Fruit fly (Drosophila melanogaster) whole organism: ENCODE results near the gene Mettl5.

ENCODE experiments used
- CG8478 ChIP-seq: fragments of >200 bp; optimal IDR thresholded peaks from 2 replicates; lab custom pipeline; 2018; ENCODE audit warnings: inconsistent platforms
- Dll ChIP-seq: fragments of >200 bp; optimal IDR thresholded peaks from 2 replicates; lab custom pipeline; 2017
- EcR ChIP-seq, 2 experiments: fragments of >200 bp; optimal IDR thresholded peaks; 2 replicates each; lab custom pipeline; 2017; ENCODE audit warnings: missing biosample characterization in 2 of 2, missing genetic modification characterization in 2 of 2, missing genetic modification reagents in 2 of 2
- pan ChIP-seq: fragments of >200 bp; optimal IDR thresholded peaks from 2 replicates; lab custom pipeline; 2017
- psq ChIP-seq: fragments of >200 bp; optimal IDR thresholded peaks from 2 replicates; lab custom pipeline; 2017
- usp ChIP-seq: fragments of >200 bp; optimal IDR thresholded peaks from 2 replicates; lab custom pipeline; 2017; ENCODE audit warnings: missing biosample characterization, missing genetic modification characterization, mixed read lengths

DNA sequence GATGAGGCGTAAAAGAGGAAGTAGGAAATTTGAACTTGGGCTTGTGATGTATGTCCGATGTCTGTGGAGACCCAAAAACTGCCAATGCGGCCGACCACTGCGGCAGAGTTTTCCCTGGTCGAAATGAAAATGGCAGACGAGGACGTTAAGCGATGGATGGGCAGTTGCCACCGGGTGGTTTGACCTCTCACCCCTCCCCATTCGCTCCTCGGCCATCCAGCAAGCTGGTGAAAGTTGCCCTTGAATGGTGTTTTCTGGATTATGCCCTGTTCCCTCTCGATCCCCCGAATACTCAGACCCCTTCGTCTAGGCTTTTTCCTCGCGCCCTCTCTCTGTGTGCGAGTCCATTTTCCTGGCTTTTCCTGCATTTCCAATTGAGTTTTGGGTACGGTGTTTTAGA is 32.0 kb upstream of the Mettl5 start:
- TF ChIP-seq pan (lab: Kevin White, UChicago) = no peak
- TF ChIP-seq Dll (lab: Kevin White, UChicago) = no peak
- TF ChIP-seq psq = no peak
- TF ChIP-seq usp (GFP tag; lab: Kevin White, UChicago) = no peak
- TF ChIP-seq EcR (GFP tag; optimal IDR thresholded peaks at IDR 0.05; lab: Kevin White, UChicago) = no peak
- no peak for TF ChIP-seq CG8478 (lab: Kevin White, UChicago)
